Worm (Caenorhabditis elegans): ENCODE measurements around the gene C18G1.7.

ce11 chrV:4758019-4758418, 12.7 kb downstream of the C18G1.7 start:
- no peak for TF ChIP-seq mdl-1 (tag; optimal IDR thresholded peaks at IDR 0.05)
- TF ChIP-seq dmd-4 (tag; optimal IDR thresholded peaks at IDR 0.05), result no peak
- no peak for TF ChIP-seq nhr-77 (tag; optimal IDR thresholded peaks at IDR 0.05)
- TF ChIP-seq ZK546.5 (tag; optimal IDR thresholded peaks at IDR 0.05), result no peak
- no peak for TF ChIP-seq ceh-82 (tag; optimal IDR thresholded peaks at IDR 0.05)
- TF ChIP-seq lin-13 (GFP tag; optimal IDR thresholded peaks at IDR 0.05), result no peak
- TF ChIP-seq snpc-4 (tag; optimal IDR thresholded peaks at IDR 0.05), result no peak
- TF ChIP-seq crh-2 (tag; optimal IDR thresholded peaks at IDR 0.05), result no peak

Measured in whole organism, L2 larva.